Fruit fly (Drosophila melanogaster): Measurements from ENCODE around the gene mora.

mora gene

dm6 chr3R:24144542-24144941, 41.6 kb upstream of the mora start (continued):
- peak; percentile 42 for TF ChIP-seq CG8632 (GFP tag; optimal IDR thresholded peaks at IDR 0.05)
- TF ChIP-seq CG6792 (GFP tag; optimal IDR thresholded peaks at IDR 0.05) = peak; percentile 31
- TF ChIP-seq CG6808 (GFP tag; optimal IDR thresholded peaks at IDR 0.05) = peak; percentile 80
- no peak for TF ChIP-seq CG6854 (GFP tag; optimal IDR thresholded peaks at IDR 0.05)
- peak; percentile 50 for TF ChIP-seq CG1621 (tag; optimal IDR thresholded peaks at IDR 0.05)
- TF ChIP-seq esn (GFP tag; optimal IDR thresholded peaks at IDR 0.05) = peak; percentile 68
- peak; percentile 68 for TF ChIP-seq OdsH (GFP tag; optimal IDR thresholded peaks at IDR 0.05)
- TF ChIP-seq Hr38 (GFP tag; optimal IDR thresholded peaks at IDR 0.05) = no peak
- peak; percentile 60 for TF ChIP-seq dsx (GFP tag; optimal IDR thresholded peaks at IDR 0.05; ENCODE audit: poor library complexity, severe bottlenecking)
- TF ChIP-seq CG7368 (GFP tag; optimal IDR thresholded peaks at IDR 0.05) = peak; percentile 31
- peak; percentile 89 for TF ChIP-seq CG32006 (GFP tag; optimal IDR thresholded peaks at IDR 0.05)
- TF ChIP-seq pdm3 (GFP tag; optimal IDR thresholded peaks at IDR 0.05) = peak; percentile 69
- no peak for TF ChIP-seq fd85E (GFP tag; optimal IDR thresholded peaks at IDR 0.05)
- peak; percentile 70 for TF ChIP-seq spab (GFP tag; optimal IDR thresholded peaks at IDR 0.05)
- peak; percentile 81 for TF ChIP-seq CG8119 (GFP tag; IDR thresholded peaks at IDR 0.05)
- no peak for TF ChIP-seq Blimp-1 (GFP tag; optimal IDR thresholded peaks at IDR 0.05)
- peak; percentile 82 for TF ChIP-seq Hr4 (GFP tag; optimal IDR thresholded peaks at IDR 0.05)
- TF ChIP-seq Ets21C (GFP tag; optimal IDR thresholded peaks at IDR 0.05) = peak; percentile 11
- no peak for TF ChIP-seq CG11902 (GFP tag; optimal IDR thresholded peaks at IDR 0.05)
- peak; percentile 36 to 79 for TF ChIP-seq salr (GFP tag; optimal IDR thresholded peaks at IDR 0.05)
- TF ChIP-seq Eip93F (GFP tag; optimal IDR thresholded peaks at IDR 0.05) = no peak

- peak; percentile 1 for TF ChIP-seq Hr39 (GFP tag; optimal IDR thresholded peaks at IDR 0.05)
- peak; percentile 83 for TF ChIP-seq Eip78C (GFP tag)
- TF ChIP-seq Ets21C (GFP tag; optimal IDR thresholded peaks at IDR 0.05) = no peak
- TF ChIP-seq CG3032 (tag; optimal IDR thresholded peaks at IDR 0.05) = peak; percentile 14
- peak; percentile 15 for TF ChIP-seq CG10631 (GFP tag; optimal IDR thresholded peaks at IDR 0.05)
- peak; percentile 10 for TF ChIP-seq CG34406 (GFP tag; optimal IDR thresholded peaks at IDR 0.05)
- peak; percentile 27 for TF ChIP-seq CG31627 (GFP tag; optimal IDR thresholded peaks at IDR 0.05)
- TF ChIP-seq fd59A (GFP tag; optimal IDR thresholded peaks at IDR 0.05) = no peak
- 0 out of 3 replicates have a peak, but pooled peaks have one; percentile 15 for TF ChIP-seq CG8119 (GFP tag; IDR thresholded peaks at IDR 0.05)
- peak; percentile 46 for TF ChIP-seq Hr4 (GFP tag; optimal IDR thresholded peaks at IDR 0.05)
- peak; percentile 52 for TF ChIP-seq pdm3 (GFP tag; optimal IDR thresholded peaks at IDR 0.05)
- TF ChIP-seq vri (GFP tag; optimal IDR thresholded peaks at IDR 0.05) = peak; percentile 46
- TF ChIP-seq topi (GFP tag; optimal IDR thresholded peaks at IDR 0.05) = peak; percentile 29
- peak; percentile 26 for TF ChIP-seq achi (GFP tag; optimal IDR thresholded peaks at IDR 0.05)
- TF ChIP-seq esn (GFP tag; optimal IDR thresholded peaks at IDR 0.05) = peak; percentile 55
- peak; percentile 33 for TF ChIP-seq OdsH (GFP tag; optimal IDR thresholded peaks at IDR 0.05)
- no peak for TF ChIP-seq Gug (GFP tag; IDR thresholded peaks at IDR 0.05)
- no peak for TF ChIP-seq salr (GFP tag; optimal IDR thresholded peaks at IDR 0.05)
- TF ChIP-seq fkh (GFP tag; optimal IDR thresholded peaks at IDR 0.05) = no peak
- peak; percentile 43 for TF ChIP-seq Met (GFP tag; optimal IDR thresholded peaks at IDR 0.05)
- TF ChIP-seq Sox102F (GFP tag; optimal IDR thresholded peaks at IDR 0.05) = no peak
- peak; percentile 37 for TF ChIP-seq Smox (GFP tag; optimal IDR thresholded peaks at IDR 0.05)
- peak; percentile 53; the same call in 1 of the 3 replicates for TF ChIP-seq CG6163 (GFP tag; IDR thresholded peaks at IDR 0.05)
- TF ChIP-seq Sox14 (GFP tag; optimal IDR thresholded peaks at IDR 0.05) = peak; percentile 5
- no peak for TF ChIP-seq cyc (GFP tag; optimal IDR thresholded peaks at IDR 0.05)
- TF ChIP-seq lz (GFP tag; optimal IDR thresholded peaks at IDR 0.05) = peak; percentile 40
- TF ChIP-seq dsx (GFP tag; optimal IDR thresholded peaks at IDR 0.05; ENCODE audit: poor library complexity, severe bottlenecking) = no peak
- TF ChIP-seq acj6 (GFP tag; optimal IDR thresholded peaks at IDR 0.05) = peak; percentile 42
- peak; percentile 76 for TF ChIP-seq svp (GFP tag)
- TF ChIP-seq CG3919 (GFP tag; optimal IDR thresholded peaks at IDR 0.05) = no peak
- peak; percentile 18 for TF ChIP-seq Eip75B (GFP tag; optimal IDR thresholded peaks at IDR 0.05)
- TF ChIP-seq dac (GFP tag; optimal IDR thresholded peaks at IDR 0.05) = no peak
- no peak for TF ChIP-seq CG6792 (GFP tag; optimal IDR thresholded peaks at IDR 0.05)
- peak; percentile 13 for TF ChIP-seq CG32006 (GFP tag; optimal IDR thresholded peaks at IDR 0.05)
- TF ChIP-seq Ets96B (tag; optimal IDR thresholded peaks at IDR 0.05) = peak; percentile 3
- TF ChIP-seq CG6854 (GFP tag; optimal IDR thresholded peaks at IDR 0.05) = no peak
These were observed 37.3 kb upstream of the mora start, which contains the start of gene Slimp for dm6 chr3R:24148838-24149237. TSS of gene Slimp (minus strand) at chr3R:24148967.

Measured in whole organism, prepupa.